Fruit fly (Drosophila melanogaster) whole organism, embryonic: ENCODE measurements around the gene CG14052.

Experiments
- Bgb ChIP-seq: fragments of 200-800 bp; sonication (Bioruptor generic); IDR thresholded peaks from 2 replicates; pipeline ENCODE4 v1.3.6; 2022; ENCODE audit warnings: missing biosample characterization, missing genetic modification characterization; ENCODE audit not compliant: partially characterized antibody
- CG11504 ChIP-seq: fragments of 200-800 bp; sonication (Bioruptor generic); optimal IDR thresholded peaks from 3 replicates; lab custom pipeline; 2019; ENCODE audit warnings: missing biosample characterization, mild to moderate bottlenecking, missing genetic modification characterization, moderate library complexity
- CG12744 ChIP-seq: fragments of 200-800 bp; sonication (Bioruptor generic); optimal IDR thresholded peaks from 2 replicates; lab custom pipeline; 2016; ENCODE audit warnings: missing biosample characterization, missing genetic modification characterization
- CG15479 ChIP-seq: fragments of 200-800 bp; sonication (Bioruptor generic); optimal IDR thresholded peaks from 3 replicates; lab custom pipeline; 2019; ENCODE audit warnings: missing biosample characterization, mild to moderate bottlenecking, missing genetic modification characterization, moderate library complexity
- CG15696 ChIP-seq: fragments of 200-800 bp; sonication (Bioruptor generic); optimal IDR thresholded peaks from 2 replicates; lab custom pipeline; 2019; ENCODE audit warnings: missing biosample characterization, mild to moderate bottlenecking, missing genetic modification characterization, moderate library complexity
- CG16779 ChIP-seq: fragments of 200-800 bp; sonication (Bioruptor generic); IDR thresholded peaks from 2 replicates; pipeline ENCODE4 v1.3.6; 2022; ENCODE audit warnings: missing biosample characterization, missing genetic modification characterization
- CG16815 ChIP-seq: fragments of 200-800 bp; sonication (Bioruptor generic); optimal IDR thresholded peaks from 3 replicates; lab custom pipeline; 2017; ENCODE audit warnings: missing biosample characterization, mild to moderate bottlenecking, missing genetic modification characterization
- CG16863 ChIP-seq: fragments of 200-800 bp; sonication (Bioruptor generic); optimal IDR thresholded peaks from 3 replicates; lab custom pipeline; 2016; ENCODE audit warnings: missing biosample characterization, missing genetic modification characterization
- CG17361 ChIP-seq: fragments of 200-800 bp; sonication (Bioruptor generic); IDR thresholded peaks from 3 replicates; pipeline ENCODE4 v1.3.6; 2022; ENCODE audit warnings: missing biosample characterization, missing genetic modification characterization
- CG17385 ChIP-seq: fragments of 200-800 bp; sonication (Bioruptor generic); optimal IDR thresholded peaks from 3 replicates; lab custom pipeline; 2018; ENCODE audit warnings: missing biosample characterization, mild to moderate bottlenecking, missing genetic modification characterization
- CG2889 ChIP-seq: fragments of 200-800 bp; sonication (Bioruptor generic); IDR thresholded peaks from 3 replicates; pipeline ENCODE4 v1.3.6; 2022; ENCODE audit warnings: missing biosample characterization, missing genetic modification characterization
- CG30020 ChIP-seq: fragments of 200-800 bp; optimal IDR thresholded peaks from 2 replicates; lab custom pipeline; 2019; ENCODE audit warnings: missing biosample characterization, mild to moderate bottlenecking, missing genetic modification characterization, moderate library complexity
- CG31388 ChIP-seq: fragments of 200-800 bp; sonication (Bioruptor generic); optimal IDR thresholded peaks from 2 replicates; lab custom pipeline; 2016; ENCODE audit warnings: missing biosample characterization, missing genetic modification characterization
- CG32532 ChIP-seq: fragments of 200-800 bp; sonication (Bioruptor generic); IDR thresholded peaks from 2 replicates; pipeline ENCODE4 v1.3.6; 2022; ENCODE audit warnings: missing biosample characterization, missing genetic modification characterization
- CG3407 ChIP-seq: fragments of 200-800 bp; sonication (Bioruptor generic); optimal IDR thresholded peaks from 2 replicates; lab custom pipeline; 2018; ENCODE audit warnings: missing biosample characterization, mild to moderate bottlenecking, missing genetic modification characterization
- CG4424 ChIP-seq: fragments of 200-800 bp; sonication (Bioruptor generic); optimal IDR thresholded peaks from 3 replicates; lab custom pipeline; 2016; ENCODE audit warnings: missing biosample characterization, missing genetic modification characterization
- CG6654 ChIP-seq: fragments of 200-800 bp; sonication (Bioruptor generic); optimal IDR thresholded peaks from 2 replicates; lab custom pipeline; 2017; ENCODE audit warnings: missing biosample characterization, mild to moderate bottlenecking, missing genetic modification characterization
- CG7271 ChIP-seq: fragments of 200-800 bp; sonication (Bioruptor generic); optimal IDR thresholded peaks from 2 replicates; lab custom pipeline; 2018; ENCODE audit warnings: missing biosample characterization, mild to moderate bottlenecking, missing genetic modification characterization, moderate library complexity
- CG7556 ChIP-seq: fragments of 200-800 bp; sonication (Bioruptor generic); optimal IDR thresholded peaks from 2 replicates; lab custom pipeline; 2017; ENCODE audit warnings: missing biosample characterization, mild to moderate bottlenecking, missing genetic modification characterization
- CrebB ChIP-seq: fragments of 200-800 bp; sonication (Bioruptor generic); optimal IDR thresholded peaks from 3 replicates; lab custom pipeline; 2018; ENCODE audit warnings: missing biosample characterization, mild to moderate bottlenecking, missing genetic modification characterization
- Deaf1 ChIP-seq: fragments of 200-800 bp; optimal IDR thresholded peaks from 3 replicates; lab custom pipeline; 2019; ENCODE audit warnings: missing biosample characterization, mild to moderate bottlenecking, missing genetic modification characterization, moderate library complexity
- HLH4C ChIP-seq: fragments of 200-800 bp; sonication (Bioruptor generic); IDR thresholded peaks from 3 replicates; pipeline ENCODE4 v1.3.6; 2022; ENCODE audit warnings: missing biosample characterization, missing genetic modification characterization; ENCODE audit not compliant: partially characterized antibody
- HLHmδ ChIP-seq: fragments of 200-800 bp; sonication (Bioruptor generic); optimal IDR thresholded peaks from 2 replicates; lab custom pipeline; 2018; ENCODE audit warnings: missing biosample characterization, mild to moderate bottlenecking, missing genetic modification characterization, moderate library complexity
- Hmr ChIP-seq: fragments of 200-800 bp; sonication (Bioruptor generic); optimal IDR thresholded peaks from 3 replicates; lab custom pipeline; 2017; ENCODE audit warnings: mild to moderate bottlenecking, missing biosample characterization, missing genetic modification reagents, missing genetic modification characterization
- Nf-YB ChIP-seq: fragments of 200-800 bp; sonication (Bioruptor generic); optimal IDR thresholded peaks from 3 replicates; lab custom pipeline; 2019; ENCODE audit warnings: missing biosample characterization, mild to moderate bottlenecking, missing genetic modification characterization, moderate library complexity
- Poxn ChIP-seq: fragments of 200-800 bp; sonication (Bioruptor generic); IDR thresholded peaks from 2 replicates; pipeline ENCODE4 v1.3.6; 2022; ENCODE audit warnings: missing biosample characterization, missing genetic modification characterization
- Stat92E ChIP-seq, 3 experiments: fragments of >200 bp in 2 of 3; fragments of 200-800 bp in 1 of 3; sonication (Bioruptor generic) in 1 of 3; optimal IDR thresholded peaks; 2 replicates each; lab custom pipeline; 2017 to 2019; ENCODE audit warnings: missing biosample characterization in 3 of 3, missing genetic modification characterization in 3 of 3, mild to moderate bottlenecking in 1 of 3, moderate library complexity in 1 of 3
- ac ChIP-seq: fragments of 200-800 bp; sonication (Bioruptor generic); optimal IDR thresholded peaks from 3 replicates; lab custom pipeline; 2017; ENCODE audit warnings: missing biosample characterization, mild to moderate bottlenecking, missing genetic modification characterization
- btn ChIP-seq: fragments of 200-800 bp; sonication (Bioruptor generic); optimal IDR thresholded peaks from 2 replicates; lab custom pipeline; 2016; ENCODE audit warnings: missing biosample characterization, missing genetic modification characterization
- caup ChIP-seq: fragments of 200-800 bp; sonication (Bioruptor generic); optimal IDR thresholded peaks from 3 replicates; lab custom pipeline; 2017; ENCODE audit warnings: missing biosample characterization, mild to moderate bottlenecking, missing genetic modification characterization, moderate library complexity; ENCODE audit not compliant: severe bottlenecking
- croc ChIP-seq: fragments of 200-800 bp; sonication (Bioruptor generic); conservative IDR thresholded peaks from 3 replicates; pipeline ENCODE4 v1.3.6; 2022; ENCODE audit warnings: missing biosample characterization, missing genetic modification characterization
- dati ChIP-seq: fragments of 200-800 bp; sonication (Bioruptor generic); IDR thresholded peaks from 2 replicates; pipeline ENCODE4 v1.3.6; 2022; ENCODE audit warnings: missing biosample characterization, missing genetic modification characterization
- dm ChIP-seq: fragments of 200-800 bp; sonication (Bioruptor generic); optimal IDR thresholded peaks from 3 replicates; lab custom pipeline; 2016; ENCODE audit warnings: missing biosample characterization, missing genetic modification characterization
- dmrt11E ChIP-seq: fragments of 200-800 bp; sonication (Bioruptor generic); optimal IDR thresholded peaks from 3 replicates; lab custom pipeline; 2018; ENCODE audit warnings: missing biosample characterization, mild to moderate bottlenecking, missing genetic modification characterization, moderate library complexity
- dmrt99B ChIP-seq: fragments of 200-800 bp; sonication (Bioruptor generic); optimal IDR thresholded peaks from 2 replicates; lab custom pipeline; 2018; ENCODE audit warnings: missing biosample characterization, mild to moderate bottlenecking, missing genetic modification characterization, moderate library complexity
- emc ChIP-seq: fragments of 200-800 bp; sonication (Bioruptor generic); optimal IDR thresholded peaks from 2 replicates; lab custom pipeline; 2016; ENCODE audit warnings: missing biosample characterization, missing genetic modification characterization
- esg ChIP-seq: fragments of 200-800 bp; sonication (Bioruptor generic); conservative IDR thresholded peaks from 2 replicates; pipeline ENCODE4 v1.3.6; 2022; ENCODE audit warnings: missing biosample characterization, missing genetic modification characterization
- fu2 ChIP-seq: fragments of 200-800 bp; sonication (Bioruptor generic); optimal IDR thresholded peaks from 2 replicates; lab custom pipeline; 2016; ENCODE audit warnings: missing biosample characterization, missing genetic modification characterization
- gce ChIP-seq: fragments of 200-800 bp; sonication (Bioruptor generic); IDR thresholded peaks from 3 replicates; pipeline ENCODE4 v1.3.6; 2022; ENCODE audit warnings: missing biosample characterization, missing genetic modification characterization
- h ChIP-seq: fragments of >200 bp; optimal IDR thresholded peaks from 2 replicates; lab custom pipeline; 2017
- mld ChIP-seq: fragments of 200-800 bp; sonication (Bioruptor generic); IDR thresholded peaks from 3 replicates; pipeline ENCODE4 v1.3.6; 2022; ENCODE audit warnings: missing biosample characterization, missing genetic modification characterization; ENCODE audit not compliant: partially characterized antibody
- nmo ChIP-seq: fragments of 200-800 bp; sonication (Bioruptor generic); optimal IDR thresholded peaks from 2 replicates; lab custom pipeline; 2018; ENCODE audit warnings: missing biosample characterization, mild to moderate bottlenecking, missing genetic modification characterization, moderate library complexity
- nom ChIP-seq: fragments of 200-800 bp; sonication (Bioruptor generic); optimal IDR thresholded peaks from 2 replicates; lab custom pipeline; 2017; ENCODE audit warnings: missing biosample characterization, missing genetic modification characterization, mild to moderate bottlenecking, moderate library complexity, missing genetic modification reagents
- pho ChIP-seq: fragments of 200-800 bp; sonication (Bioruptor generic); optimal IDR thresholded peaks from 2 replicates; lab custom pipeline; 2016; ENCODE audit warnings: missing biosample characterization, missing genetic modification characterization
- phol ChIP-seq: fragments of 200-800 bp; sonication (Bioruptor generic); optimal IDR thresholded peaks from 3 replicates; lab custom pipeline; 2018; ENCODE audit warnings: missing biosample characterization, mild to moderate bottlenecking, missing genetic modification characterization, moderate library complexity
- run ChIP-seq: fragments of 200-800 bp; sonication (Bioruptor generic); optimal IDR thresholded peaks from 3 replicates; lab custom pipeline; 2018; ENCODE audit warnings: missing biosample characterization, mild to moderate bottlenecking, missing genetic modification characterization
- salm ChIP-seq: fragments of 200-800 bp; sonication (Bioruptor generic); optimal IDR thresholded peaks from 2 replicates; lab custom pipeline; 2018; ENCODE audit warnings: missing biosample characterization, mild to moderate bottlenecking, missing genetic modification characterization
- tio ChIP-seq: fragments of 200-800 bp; sonication (Bioruptor generic); optimal IDR thresholded peaks from 2 replicates; lab custom pipeline; 2017; ENCODE audit warnings: missing biosample characterization, missing genetic modification characterization, inconsistent platforms
- toy ChIP-seq: fragments of 200-800 bp; sonication (Bioruptor generic); IDR thresholded peaks from 2 replicates; pipeline ENCODE4 v1.3.6; 2022; ENCODE audit warnings: missing biosample characterization, missing genetic modification characterization
- zen2 ChIP-seq: fragments of 200-800 bp; sonication (Bioruptor generic); IDR thresholded peaks from 3 replicates; pipeline ENCODE4 v1.3.6; 2022; ENCODE audit warnings: missing biosample characterization, missing genetic modification characterization; ENCODE audit not compliant: partially characterized antibody

Gene CG14052

DNA sequence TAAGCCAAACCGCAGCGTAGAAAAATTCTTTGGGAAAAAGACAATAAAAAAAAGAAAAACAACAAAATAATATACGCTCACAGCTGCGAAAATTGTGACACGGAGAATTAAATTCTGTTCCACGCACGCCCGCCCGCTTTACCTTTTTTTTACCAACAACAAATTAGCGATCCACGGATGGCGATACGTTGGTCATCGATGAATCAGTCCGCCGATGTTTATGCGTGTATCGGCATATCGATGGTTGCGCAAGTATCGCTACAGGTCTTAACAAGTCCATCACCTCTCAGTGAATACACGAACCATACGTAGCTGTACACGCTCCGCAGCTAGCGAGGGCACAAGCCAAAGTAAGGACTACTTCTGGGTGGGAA, 47.0 kb downstream of the CG14052 start, which contains the start of gene CG2924 (continued):
- no peak for TF ChIP-seq CG12744 (GFP tag; lab: Kevin White, UChicago)
- peak; percentile 9 for TF ChIP-seq run (tag; lab: Kevin White, UChicago)
- TF ChIP-seq ac (GFP tag; lab: Kevin White, UChicago): no peak
- TF ChIP-seq esg: no peak
- no peak for TF ChIP-seq CG31388
- no peak for TF ChIP-seq dmrt11E
- TF ChIP-seq dmrt99B: no peak
- TF ChIP-seq salm (tag; lab: Kevin White, UChicago): no peak
- TF ChIP-seq CG17361 (GFP tag; lab: Robert Waterston, UW): 0 out of 3 replicates have a peak, but pooled peaks have one; percentile 24
- TF ChIP-seq CG16779 (GFP tag; lab: Robert Waterston, UW): 0 out of 2 replicates have a peak, but pooled peaks have one; percentile 37
- TF ChIP-seq CG32532 (GFP tag; lab: Robert Waterston, UW): peak; percentile 72
- peak; percentile 88 for TF ChIP-seq CG15479 (GFP tag; lab: Kevin White, UChicago)
- TF ChIP-seq Hmr (GFP tag; lab: Kevin White, UChicago): peak; percentile 83
- no peak for TF ChIP-seq CG2889
- TF ChIP-seq CG3407: no peak
- no peak for TF ChIP-seq nom (GFP tag; lab: Kevin White, UChicago)
- no peak for TF ChIP-seq croc (GFP tag; lab: Robert Waterston, UW)
- peak in 1 of 3 experiments; percentile 4 for TF ChIP-seq Stat92E (GFP tag; optimal IDR thresholded peaks at IDR 0.05; lab: Kevin White, UChicago)
- peak; percentile 12 for TF ChIP-seq CG4424
- TF ChIP-seq h: no peak
- TF ChIP-seq caup (GFP tag; lab: Kevin White, UChicago): peak; percentile 34
- TF ChIP-seq CG15696 (tag; lab: Kevin White, UChicago): no peak
- TF ChIP-seq Deaf1 (tag; lab: Kevin White, UChicago): peak; percentile 16
- peak; percentile 42 for TF ChIP-seq CrebB (tag; lab: Kevin White, UChicago)
- TF ChIP-seq phol (tag; lab: Kevin White, UChicago): peak; percentile 71
- no peak for TF ChIP-seq CG7556 (GFP tag; lab: Kevin White, UChicago)
- TF ChIP-seq HLHmδ (GFP tag; lab: Kevin White, UChicago): peak; percentile 33
- peak; percentile 32 for TF ChIP-seq fu2 (GFP tag; lab: Kevin White, UChicago)
- peak; percentile 43 for TF ChIP-seq CG16863 (GFP tag; lab: Kevin White, UChicago)
- TF ChIP-seq CG16815 (GFP tag; lab: Kevin White, UChicago): no peak
- no peak for TF ChIP-seq CG11504 (tag; lab: Kevin White, UChicago)
- peak; percentile 23 for TF ChIP-seq CG30020 (tag; lab: Kevin White, UChicago)
- TF ChIP-seq dm (GFP tag; lab: Kevin White, UChicago): peak; percentile 59
- peak; percentile 33 for TF ChIP-seq Nf-YB (GFP tag; lab: Kevin White, UChicago)
- TF ChIP-seq emc (GFP tag; lab: Kevin White, UChicago): peak; percentile 67
- no peak for TF ChIP-seq toy (GFP tag; lab: Robert Waterston, UW)
- peak; percentile 67 for TF ChIP-seq nmo (GFP tag; lab: Kevin White, UChicago)
- TF ChIP-seq Bgb: peak; percentile 100
- TF ChIP-seq dati (GFP tag; lab: Robert Waterston, UW): no peak
- no peak for TF ChIP-seq CG6654 (GFP tag; lab: Kevin White, UChicago)
- no peak for TF ChIP-seq tio (GFP tag; lab: Kevin White, UChicago)
- peak; percentile 99 for TF ChIP-seq zen2 (GFP tag; lab: Robert Waterston, UW)
- no peak for TF ChIP-seq btn (GFP tag; lab: Kevin White, UChicago)
- no peak for TF ChIP-seq CG7271 (tag; lab: Kevin White, UChicago)
- TF ChIP-seq gce (GFP tag; lab: Robert Waterston, UW): no peak
- peak; percentile 79 for TF ChIP-seq pho (GFP tag; lab: Kevin White, UChicago)
- peak; percentile 99 for TF ChIP-seq HLH4C
- TF ChIP-seq mld (GFP tag; lab: Robert Waterston, UW): peak; percentile 99
- no peak for TF ChIP-seq Poxn (GFP tag; lab: Robert Waterston, UW)
- TF ChIP-seq CG17385 (GFP tag; lab: Kevin White, UChicago): no peak
